Worm (Caenorhabditis elegans): ENCODE measurements around the gene npp-21.

npp-21 gene

ce11 chrII:7599357-7599756, at the start of gene npp-21:
npp-21 (plus strand) TSS chrII:7599657.
- TF ChIP-seq ceh-39 (tag; optimal IDR thresholded peaks at IDR 0.05): no peak
- no peak for TF ChIP-seq sptf-1 (tag; optimal IDR thresholded peaks at IDR 0.05)
- TF ChIP-seq elt-3 (tag; optimal IDR thresholded peaks at IDR 0.05): no peak
- TF ChIP-seq ceh-83 (GFP tag; optimal IDR thresholded peaks at IDR 0.05): no peak
- no peak for TF ChIP-seq ztf-11 (tag; optimal IDR thresholded peaks at IDR 0.05)
- TF ChIP-seq nhr-2 (tag; optimal IDR thresholded peaks at IDR 0.05): no peak

ce11 chrII:7553806-7554205, 45.7 kb upstream of the npp-21 start, which contains the start of gene ZK1290.10:
ZK1290.10 (minus strand) TSS chrII:7553906.
- no peak for TF ChIP-seq ztf-11 (tag; optimal IDR thresholded peaks at IDR 0.05)
- TF ChIP-seq ham-2 (GFP tag; optimal IDR thresholded peaks at IDR 0.05): no peak
- TF ChIP-seq ceh-83 (GFP tag; optimal IDR thresholded peaks at IDR 0.05): no peak
- TF ChIP-seq blmp-1 (tag; optimal IDR thresholded peaks at IDR 0.05): no peak
- TF ChIP-seq unc-62 (GFP tag; optimal IDR thresholded peaks at IDR 0.05): no peak
- TF ChIP-seq sptf-1 (tag; optimal IDR thresholded peaks at IDR 0.05): no peak
- no peak for TF ChIP-seq tbx-8 (GFP tag; optimal IDR thresholded peaks at IDR 0.05)
- TF ChIP-seq zip-8 (tag; optimal IDR thresholded peaks at IDR 0.05): no peak
- TF ChIP-seq drap-1 (GFP tag; optimal IDR thresholded peaks at IDR 0.05): no peak
- no peak for TF ChIP-seq nhr-28 (tag; optimal IDR thresholded peaks at IDR 0.05)

ce11 chrII:7554716-7555247, 44.7 kb upstream of the npp-21 start:
- TF ChIP-seq M03D4.4 (tag; optimal IDR thresholded peaks at IDR 0.05) (no peak), unc-39 (tag; optimal IDR thresholded peaks at IDR 0.05) (no peak), mls-2 (tag; optimal IDR thresholded peaks at IDR 0.05) (no peak), nhr-28 (tag; optimal IDR thresholded peaks at IDR 0.05) (no peak), nhr-76 (tag; optimal IDR thresholded peaks at IDR 0.05) (no peak), nhr-237 (tag; optimal IDR thresholded peaks at IDR 0.05) (no peak), nhr-2 (tag; optimal IDR thresholded peaks at IDR 0.05) (no peak), flh-1 (GFP tag; optimal IDR thresholded peaks at IDR 0.05) (no peak), ces-1 (GFP tag; optimal IDR thresholded peaks at IDR 0.05) (no peak), zip-8 (tag; optimal IDR thresholded peaks at IDR 0.05) (no peak), ceh-83 (GFP tag; optimal IDR thresholded peaks at IDR 0.05) (no peak), nhr-12 (tag; optimal IDR thresholded peaks at IDR 0.05) (no peak), lin-13 (tag; optimal IDR thresholded peaks at IDR 0.05) (no peak), ztf-11 (tag; optimal IDR thresholded peaks at IDR 0.05) (no peak), mep-1 (tag; optimal IDR thresholded peaks at IDR 0.05) (no peak), sem-2 (GFP tag; optimal IDR thresholded peaks at IDR 0.05) (no peak), drap-1 (GFP tag; optimal IDR thresholded peaks at IDR 0.05) (no peak), tbx-8 (GFP tag; optimal IDR thresholded peaks at IDR 0.05) (no peak), elt-1 (tag; optimal IDR thresholded peaks at IDR 0.05; ENCODE audit: borderline replicate concordance, insufficient read depth) (no peak), ceh-39 (tag; optimal IDR thresholded peaks at IDR 0.05) (no peak)

- TF ChIP-seq M03D4.4 (tag; optimal IDR thresholded peaks at IDR 0.05) (no peak), sptf-1 (tag; optimal IDR thresholded peaks at IDR 0.05) (no peak), tbx-8 (GFP tag; optimal IDR thresholded peaks at IDR 0.05) (no peak), nhr-28 (tag; optimal IDR thresholded peaks at IDR 0.05) (no peak), drap-1 (GFP tag; optimal IDR thresholded peaks at IDR 0.05) (no peak), mab-5 (tag; optimal IDR thresholded peaks at IDR 0.05) (no peak), hlh-1 (tag; optimal IDR thresholded peaks at IDR 0.05) (no peak), elt-3 (tag; optimal IDR thresholded peaks at IDR 0.05) (no peak), nhr-2 (tag; optimal IDR thresholded peaks at IDR 0.05) (no peak), unc-120 (tag; optimal IDR thresholded peaks at IDR 0.05; ENCODE audit: poor library complexity, severe bottlenecking) (no peak), ceh-83 (GFP tag; optimal IDR thresholded peaks at IDR 0.05) (no peak), cnd-1 (tag; optimal IDR thresholded peaks at IDR 0.05) (no peak)
Observed at ce11 chrII:7555454-7555853, 44.0 kb upstream of the npp-21 start, which contains the start of gene ZK1290.14. ZK1290.14 (minus strand) TSS chrII:7555592.

ce11 chrII:7557981-7558380, 41.5 kb upstream of the npp-21 start:
- TF ChIP-seq unc-62 (GFP tag; optimal IDR thresholded peaks at IDR 0.05) (no peak), ham-2 (GFP tag; optimal IDR thresholded peaks at IDR 0.05) (no peak), elt-1 (tag; optimal IDR thresholded peaks at IDR 0.05; ENCODE audit: borderline replicate concordance, insufficient read depth) (no peak), sem-2 (GFP tag; optimal IDR thresholded peaks at IDR 0.05) (no peak), snpc-4 (tag; optimal IDR thresholded peaks at IDR 0.05) (no peak), blmp-1 (tag; optimal IDR thresholded peaks at IDR 0.05) (no peak), sptf-1 (tag; optimal IDR thresholded peaks at IDR 0.05) (no peak), ces-1 (GFP tag; optimal IDR thresholded peaks at IDR 0.05) (no peak), cnd-1 (tag; optimal IDR thresholded peaks at IDR 0.05) (no peak), nhr-2 (tag; optimal IDR thresholded peaks at IDR 0.05) (no peak), nhr-76 (tag; optimal IDR thresholded peaks at IDR 0.05) (no peak), lin-13 (tag; optimal IDR thresholded peaks at IDR 0.05) (no peak), nhr-12 (tag; optimal IDR thresholded peaks at IDR 0.05) (no peak), ceh-39 (tag; optimal IDR thresholded peaks at IDR 0.05) (no peak), bed-3 (GFP tag; optimal IDR thresholded peaks at IDR 0.05) (no peak), lin-32 (GFP tag; optimal IDR thresholded peaks at IDR 0.05) (no peak), mep-1 (tag; optimal IDR thresholded peaks at IDR 0.05) (no peak), nhr-28 (tag; optimal IDR thresholded peaks at IDR 0.05) (no peak), flh-1 (GFP tag; optimal IDR thresholded peaks at IDR 0.05) (no peak)
